Fruit fly (Drosophila melanogaster): Measurements from ENCODE around the gene Roc1a.

Roc1a gene

dm6 chrX:694350-694749 is 47.2 kb downstream of the Roc1a start:
- no peak for TF ChIP-seq noc (tag; optimal IDR thresholded peaks at IDR 0.05)

DNA sequence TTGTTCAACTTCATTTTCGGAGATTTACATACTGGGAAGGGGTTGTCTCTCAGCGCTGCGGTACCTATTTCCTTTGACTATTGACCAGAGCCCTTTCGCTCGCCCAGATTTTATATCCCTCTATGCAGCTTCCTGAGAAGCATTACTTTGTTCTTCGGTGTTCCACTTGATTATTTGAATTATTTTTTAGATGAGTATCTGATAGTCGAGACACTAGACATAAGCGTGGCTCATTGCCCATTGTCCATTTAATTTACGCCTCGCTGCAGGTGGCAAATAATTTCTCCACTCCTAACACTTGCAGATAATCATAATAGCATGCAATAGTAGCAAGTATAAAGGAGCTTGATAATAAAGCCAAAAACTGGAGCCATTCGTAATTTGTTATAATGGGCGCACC is 47.7 kb downstream of the Roc1a start:
- no peak for TF ChIP-seq noc (tag; optimal IDR thresholded peaks at IDR 0.05)

dm6 chrX:696064-696463 is 49.0 kb downstream of the Roc1a start:
- no peak for TF ChIP-seq noc (tag; optimal IDR thresholded peaks at IDR 0.05)
